Fruit fly (Drosophila melanogaster) whole organism, wandering third instar larva: ENCODE measurements around the gene CG32270.
A peak's percentile ranks its signal among the peaks of the same experiment; 100 is the strongest.

Source experiments
- CrebA ChIP-seq: fragments of 200-800 bp; sonication (Bioruptor generic); optimal IDR thresholded peaks from 2 replicates; lab custom pipeline; 2016; ENCODE audit warnings: missing biosample characterization, mild to moderate bottlenecking, missing genetic modification characterization, borderline replicate concordance
- Hr78 ChIP-seq: fragments of >200 bp; optimal IDR thresholded peaks from 2 replicates; lab custom pipeline; 2017; ENCODE audit warnings: missing biosample characterization, missing genetic modification characterization
- Hr83 ChIP-seq: fragments of 200-300 bp; sonication (Bioruptor generic); optimal IDR thresholded peaks from 2 replicates; lab custom pipeline; 2016; ENCODE audit warnings: missing biosample characterization, mild to moderate bottlenecking, missing genetic modification characterization, moderate library complexity; ENCODE audit not compliant: poor library complexity, severe bottlenecking
- Rel ChIP-seq, 2 experiments: fragments of 200-800 bp; sonication (Bioruptor generic) in 1 of 2; optimal IDR thresholded peaks; 2 replicates in 1 of 2; 3 replicates in 1 of 2; lab custom pipeline; 2016 to 2019; ENCODE audit warnings: mild to moderate bottlenecking in 2 of 2, missing biosample characterization in 2 of 2, missing genetic modification characterization in 2 of 2, moderate library complexity in 1 of 2
- dsf ChIP-seq: sonication (Bioruptor generic); optimal IDR thresholded peaks from 2 replicates; lab custom pipeline; 2016; ENCODE audit warnings: missing biosample characterization, missing genetic modification characterization, borderline replicate concordance
- foxo ChIP-seq, 2 experiments: fragments of 200-800 bp; sonication (Bioruptor generic); optimal IDR thresholded peaks; 2 replicates in 1 of 2; 3 replicates in 1 of 2; lab custom pipeline; 2016 to 2017; ENCODE audit warnings: missing biosample characterization in 2 of 2, missing genetic modification characterization in 2 of 2
- lola ChIP-seq: fragments of >200 bp; optimal IDR thresholded peaks from 2 replicates; lab custom pipeline; 2017; ENCODE audit warnings: missing biosample characterization, missing genetic modification characterization
- psq ChIP-seq: fragments of 200-800 bp; sonication (Bioruptor generic); optimal IDR thresholded peaks from 3 replicates; lab custom pipeline; 2017; ENCODE audit warnings: missing biosample characterization, mild to moderate bottlenecking, missing genetic modification characterization, moderate library complexity
- rgr ChIP-seq: fragments of 200-800 bp; sonication (Bioruptor generic); optimal IDR thresholded peaks from 3 replicates; lab custom pipeline; 2016; ENCODE audit warnings: missing biosample characterization, mild to moderate bottlenecking, missing genetic modification characterization
- usp ChIP-seq: fragments of >200 bp; optimal IDR thresholded peaks from 2 replicates; lab custom pipeline; 2017; ENCODE audit warnings: missing biosample characterization, missing genetic modification characterization

CG32270 gene

dm6 chr3L:3162584-3162983 lies 46.2 kb downstream of the CG32270 start:
- TF ChIP-seq CrebA (GFP tag; lab: Kevin White, UChicago) (no peak), rgr (GFP tag; lab: Kevin White, UChicago) (no peak)

dm6 chr3L:3161968-3162367 lies 46.8 kb downstream of the CG32270 start, which contains the start of gene rasp:
rasp (plus strand) TSS chr3L:3162180.
- TF ChIP-seq Rel (GFP tag; optimal IDR thresholded peaks at IDR 0.05; lab: Kevin White, UChicago) = no peak
- peak; percentile 59 for TF ChIP-seq Rel (tag; optimal IDR thresholded peaks at IDR 0.05; lab: Kevin White, UChicago)
- TF ChIP-seq dsf (GFP tag; lab: Kevin White, UChicago) = no peak
- TF ChIP-seq, all 38 proteins: peak for 1

DNA sequence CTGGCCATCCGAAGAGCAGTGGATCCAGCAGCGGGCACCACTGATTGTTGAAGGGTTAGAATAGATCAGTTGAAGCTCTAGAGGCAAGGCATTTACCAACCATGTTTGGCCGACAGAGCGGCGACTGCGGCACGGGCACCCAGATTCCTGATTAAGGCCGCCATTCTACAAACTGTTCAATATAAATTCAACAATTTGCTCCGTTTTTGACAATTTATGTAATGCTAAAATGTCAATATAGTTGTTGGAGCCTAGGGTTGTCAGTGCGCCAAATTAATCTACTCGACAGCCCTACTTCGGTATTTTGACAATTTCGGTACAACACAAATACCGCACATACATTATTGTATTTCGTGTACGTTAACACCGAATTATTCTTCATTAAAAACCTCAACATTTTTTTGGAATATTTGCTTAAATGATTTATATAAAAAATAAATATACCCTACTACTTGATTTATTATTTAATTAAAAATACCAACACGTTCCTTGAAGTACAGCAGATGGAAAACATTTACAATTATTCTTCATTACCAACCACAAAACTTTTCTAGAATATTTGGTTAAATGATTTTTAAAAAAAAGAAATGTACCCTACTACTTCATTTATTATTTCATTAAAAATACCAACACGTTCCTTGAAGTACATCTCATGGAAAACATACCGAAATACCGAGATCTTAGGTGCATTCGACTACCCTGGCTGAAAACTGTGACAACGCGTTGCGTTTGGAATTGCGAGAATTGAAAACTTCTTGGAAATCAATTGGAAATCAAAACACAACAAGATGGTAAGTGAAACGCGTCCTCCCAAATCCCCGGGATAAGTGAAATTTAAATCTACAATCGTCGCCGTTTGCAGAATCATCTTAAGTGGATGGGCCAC lies 49.2 kb downstream of the CG32270 start, which contains the start of the genes ND-30 and CG15812:
Gene ND-30 (minus strand): TSS at position 270 of the 886 bp plus-strand sequence.
Gene CG15812 (plus strand): TSS at position 683 of the 886 bp plus-strand sequence.
- TF ChIP-seq usp (GFP tag; lab: Kevin White, UChicago) (no peak), foxo (GFP tag; optimal IDR thresholded peaks at IDR 0.05; lab: Kevin White, UChicago) (peak in 1 of 2 experiments; percentile 21), psq (peak; percentile 22), Hr78 (no peak), Hr83 (GFP tag; lab: Kevin White, UChicago) (peak; percentile 5)

DNA sequence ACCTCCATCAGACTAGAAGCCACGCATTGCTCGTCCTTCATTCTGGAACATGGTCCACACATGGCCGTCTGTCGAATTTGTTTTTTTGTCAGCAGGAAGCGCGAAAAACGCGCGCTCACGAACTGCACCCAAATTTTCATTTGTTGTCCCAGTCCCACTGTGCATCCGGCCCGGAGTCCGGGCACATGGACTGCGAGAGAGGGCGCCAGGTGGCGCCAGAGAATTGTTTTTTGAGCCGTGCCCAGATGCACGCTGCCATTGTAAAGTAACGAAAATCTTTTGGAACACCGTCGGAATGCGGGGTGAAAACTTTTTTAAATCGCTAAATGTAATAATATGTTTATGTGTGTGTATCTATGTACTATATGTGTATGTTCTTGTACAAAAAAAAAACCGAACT lies 51.1 kb downstream of the CG32270 start:
- TF ChIP-seq lola = no peak
- TF ChIP-seq, all 38 proteins: peak for 0
